Fruit fly (Drosophila melanogaster) S2 (cell line): Measurements from ENCODE around the gene CG42846.

Experiments used
- CG8478 ChIP-seq: fragments of >200 bp; optimal IDR thresholded peaks from 2 replicates; lab custom pipeline; 2018
- CTCF ChIP-seq, 2 experiments: fragments of >200 bp; optimal IDR thresholded peaks; 2 replicates each; lab custom pipeline; 2018

DNA sequence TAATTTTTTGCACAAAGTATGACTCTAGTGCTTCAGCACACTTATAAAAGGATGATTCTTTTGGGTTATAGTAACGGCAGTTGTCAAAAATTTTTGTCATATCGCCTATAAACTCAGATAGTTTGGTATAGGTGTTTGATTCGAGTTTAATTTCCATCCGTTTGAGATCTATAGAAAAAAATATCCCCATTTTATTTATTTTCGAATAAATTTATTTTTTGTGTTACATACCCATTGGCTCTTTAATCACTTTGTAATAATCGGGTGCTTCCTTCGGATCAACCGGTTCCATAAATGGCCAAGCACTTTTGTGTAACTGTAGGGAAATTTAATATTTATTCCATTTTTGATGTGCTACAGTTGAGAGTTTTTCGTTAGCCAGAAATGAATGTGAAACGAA, 2.9 kb upstream of the CG42846 start:
- TF ChIP-seq CTCF (optimal IDR thresholded peaks at IDR 0.05; lab: Kevin White, UChicago): no peak
- no peak for TF ChIP-seq CG8478 (lab: Kevin White, UChicago)
